Fruit fly (Drosophila melanogaster) whole organism, embryonic: ENCODE measurements around the gene Bcat.

Source experiments
- Aef1 ChIP-seq: fragments of 200-800 bp; sonication (Bioruptor generic); IDR thresholded peaks from 3 replicates; pipeline ENCODE4 v1.3.6; 2022; ENCODE audit warnings: missing biosample characterization, missing genetic modification characterization
- BEAF-32 ChIP-seq: fragments of 200-800 bp; sonication (Bioruptor generic); optimal IDR thresholded peaks from 3 replicates; lab custom pipeline; 2017; ENCODE audit warnings: missing biosample characterization, missing genetic modification characterization, mild to moderate bottlenecking, moderate library complexity, missing genetic modification reagents
- Bteb2 ChIP-seq: fragments of 200-800 bp; sonication (Bioruptor generic); optimal IDR thresholded peaks from 2 replicates; lab custom pipeline; 2016; ENCODE audit warnings: missing biosample characterization, missing genetic modification characterization
- CG10654 ChIP-seq: fragments of 200-800 bp; sonication (Bioruptor generic); optimal IDR thresholded peaks from 2 replicates; lab custom pipeline; 2016; ENCODE audit warnings: missing biosample characterization, missing genetic modification characterization
- CG11085 ChIP-seq: fragments of 200-800 bp; sonication (Bioruptor generic); IDR thresholded peaks from 2 replicates; pipeline ENCODE4 v1.3.6; 2022; ENCODE audit warnings: missing biosample characterization, missing genetic modification characterization
- CG11247 ChIP-seq: fragments of 200-800 bp; sonication (Bioruptor generic); IDR thresholded peaks from 2 replicates; pipeline ENCODE4 v1.3.6; 2022; ENCODE audit warnings: missing biosample characterization, missing genetic modification characterization
- CG11456 ChIP-seq: fragments of 200-800 bp; sonication (Bioruptor generic); IDR thresholded peaks from 3 replicates; pipeline ENCODE4 v1.3.6; 2022; ENCODE audit warnings: missing biosample characterization, missing genetic modification characterization
- CG12744 ChIP-seq: fragments of 200-800 bp; sonication (Bioruptor generic); optimal IDR thresholded peaks from 2 replicates; lab custom pipeline; 2016; ENCODE audit warnings: missing biosample characterization, missing genetic modification characterization
- CG13424 ChIP-seq: fragments of 200-800 bp; sonication (Bioruptor generic); optimal IDR thresholded peaks from 2 replicates; lab custom pipeline; 2019; ENCODE audit warnings: missing biosample characterization, mild to moderate bottlenecking, missing genetic modification characterization, moderate library complexity
- CG15601 ChIP-seq: fragments of 200-800 bp; sonication (Bioruptor generic); optimal IDR thresholded peaks from 3 replicates; lab custom pipeline; 2019; ENCODE audit warnings: missing biosample characterization, mild to moderate bottlenecking, missing genetic modification characterization, moderate library complexity
- CG16815 ChIP-seq: fragments of 200-800 bp; sonication (Bioruptor generic); optimal IDR thresholded peaks from 3 replicates; lab custom pipeline; 2017; ENCODE audit warnings: missing biosample characterization, mild to moderate bottlenecking, missing genetic modification characterization
- CG17359 ChIP-seq: fragments of 200-800 bp; sonication (Bioruptor generic); optimal IDR thresholded peaks from 3 replicates; lab custom pipeline; 2018; ENCODE audit warnings: missing biosample characterization, mild to moderate bottlenecking, missing genetic modification characterization, moderate library complexity
- CG18476 ChIP-seq: fragments of 200-800 bp; sonication (Bioruptor generic); optimal IDR thresholded peaks from 2 replicates; lab custom pipeline; 2016; ENCODE audit warnings: missing biosample characterization, mild to moderate bottlenecking, missing genetic modification characterization
- CG18764 ChIP-seq: fragments of 200-800 bp; sonication (Bioruptor generic); optimal IDR thresholded peaks from 3 replicates; lab custom pipeline; 2016; ENCODE audit warnings: missing biosample characterization, missing genetic modification characterization
- CG30020 ChIP-seq: fragments of 200-800 bp; optimal IDR thresholded peaks from 2 replicates; lab custom pipeline; 2019; ENCODE audit warnings: missing biosample characterization, mild to moderate bottlenecking, missing genetic modification characterization, moderate library complexity
- CG3163 ChIP-seq: fragments of 200-800 bp; sonication (Bioruptor generic); optimal IDR thresholded peaks from 3 replicates; lab custom pipeline; 2016; ENCODE audit warnings: missing biosample characterization, missing genetic modification characterization
- CG3407 ChIP-seq: fragments of 200-800 bp; sonication (Bioruptor generic); optimal IDR thresholded peaks from 2 replicates; lab custom pipeline; 2018; ENCODE audit warnings: missing biosample characterization, mild to moderate bottlenecking, missing genetic modification characterization
- CG42726 ChIP-seq: fragments of 200-800 bp; sonication (Bioruptor generic); IDR thresholded peaks from 2 replicates; pipeline ENCODE4 v1.3.6; 2022; ENCODE audit warnings: missing biosample characterization, missing genetic modification characterization; ENCODE audit not compliant: partially characterized antibody
- CG4360 ChIP-seq: fragments of 200-800 bp; sonication (Bioruptor generic); IDR thresholded peaks from 2 replicates; pipeline ENCODE4 v1.3.6; 2022; ENCODE audit warnings: missing biosample characterization, missing genetic modification characterization
- CG4730 ChIP-seq: fragments of 200-800 bp; sonication (Bioruptor generic); IDR thresholded peaks from 2 replicates; pipeline ENCODE4 v1.3.6; 2022; ENCODE audit warnings: missing biosample characterization, missing genetic modification characterization
- CG6765 ChIP-seq: fragments of 200-800 bp; sonication (Bioruptor generic); optimal IDR thresholded peaks from 3 replicates; lab custom pipeline; 2017; ENCODE audit warnings: missing biosample characterization, mild to moderate bottlenecking, missing genetic modification characterization
- CG6813 ChIP-seq: fragments of 200-800 bp; sonication (Bioruptor generic); optimal IDR thresholded peaks from 2 replicates; lab custom pipeline; 2017; ENCODE audit warnings: missing biosample characterization, missing genetic modification characterization, mild to moderate bottlenecking, moderate library complexity, missing genetic modification reagents
- CG7928 ChIP-seq: fragments of 200-800 bp; sonication (Bioruptor generic); optimal IDR thresholded peaks from 2 replicates; lab custom pipeline; 2017; ENCODE audit warnings: missing biosample characterization, mild to moderate bottlenecking, missing genetic modification characterization
- CG8089 ChIP-seq: fragments of 200-800 bp; sonication (Bioruptor generic); optimal IDR thresholded peaks from 3 replicates; lab custom pipeline; 2016; ENCODE audit warnings: missing biosample characterization, missing genetic modification characterization
- CG9932 ChIP-seq: fragments of 200-800 bp; sonication (Bioruptor generic); IDR thresholded peaks from 2 replicates; pipeline ENCODE4 v1.3.6; 2022; ENCODE audit warnings: missing biosample characterization, missing genetic modification characterization
- Dll ChIP-seq: fragments of 200-800 bp; sonication (Bioruptor generic); IDR thresholded peaks from 4 replicates; pipeline ENCODE4 v1.3.6; 2022; ENCODE audit warnings: missing biosample characterization, missing genetic modification characterization; ENCODE audit not compliant: partially characterized antibody
- E2f1 ChIP-seq: fragments of 200-800 bp; sonication (Bioruptor generic); IDR thresholded peaks from 2 replicates; pipeline ENCODE4 v1.3.6; 2022; ENCODE audit warnings: missing biosample characterization, missing genetic modification characterization
- HHEX ChIP-seq: fragments of 200-800 bp; sonication (Bioruptor generic); optimal IDR thresholded peaks from 3 replicates; lab custom pipeline; 2017; ENCODE audit warnings: missing biosample characterization, mild to moderate bottlenecking, missing genetic modification characterization, missing genetic modification reagents
- Mad ChIP-seq: fragments of 200-800 bp; sonication (Bioruptor generic); optimal IDR thresholded peaks from 2 replicates; lab custom pipeline; 2016; ENCODE audit warnings: missing biosample characterization, missing genetic modification characterization
- Mes4 ChIP-seq: fragments of 200-800 bp; sonication (Bioruptor generic); optimal IDR thresholded peaks from 2 replicates; lab custom pipeline; 2016; ENCODE audit warnings: missing biosample characterization, missing genetic modification characterization
- NK7.1 ChIP-seq: fragments of 200-800 bp; sonication (Bioruptor generic); optimal IDR thresholded peaks from 3 replicates; lab custom pipeline; 2016; ENCODE audit warnings: missing biosample characterization, missing genetic modification characterization
- Oaz ChIP-seq: fragments of 200-800 bp; sonication (Bioruptor generic); IDR thresholded peaks from 2 replicates; pipeline ENCODE4 v1.3.6; 2022; ENCODE audit warnings: missing biosample characterization, missing genetic modification characterization
- Sry-β ChIP-seq: fragments of 200-800 bp; sonication (Bioruptor generic); optimal IDR thresholded peaks from 2 replicates; lab custom pipeline; 2018; ENCODE audit warnings: missing biosample characterization, mild to moderate bottlenecking, missing genetic modification characterization, moderate library complexity
- TFAM ChIP-seq: fragments of 200-800 bp; sonication (Bioruptor generic); optimal IDR thresholded peaks from 2 replicates; lab custom pipeline; 2017; ENCODE audit warnings: missing biosample characterization, missing genetic modification characterization, inconsistent platforms
- Xbp1 ChIP-seq: fragments of 200-800 bp; sonication (Bioruptor generic); optimal IDR thresholded peaks from 3 replicates; lab custom pipeline; 2016; ENCODE audit warnings: missing biosample characterization, mild to moderate bottlenecking, missing genetic modification characterization
- aop ChIP-seq: fragments of 200-800 bp; sonication (Bioruptor generic); IDR thresholded peaks from 2 replicates; pipeline ENCODE4 v1.3.6; 2022; ENCODE audit warnings: missing biosample characterization, missing genetic modification characterization
- az2 ChIP-seq: fragments of 200-800 bp; sonication (Bioruptor generic); optimal IDR thresholded peaks from 3 replicates; lab custom pipeline; 2016; ENCODE audit warnings: missing biosample characterization, missing genetic modification characterization
- dpn ChIP-seq, 2 experiments: fragments of 200-800 bp; sonication (Bioruptor generic); optimal IDR thresholded peaks; 3 replicates each; lab custom pipeline; 2016; ENCODE audit warnings: missing biosample characterization in 2 of 2, missing genetic modification characterization in 2 of 2
- dysf ChIP-seq: fragments of 200-800 bp; sonication (Bioruptor generic); IDR thresholded peaks from 3 replicates; pipeline ENCODE4 v1.3.6; 2022; ENCODE audit warnings: missing biosample characterization, missing genetic modification characterization
- esg ChIP-seq: fragments of 200-800 bp; sonication (Bioruptor generic); conservative IDR thresholded peaks from 2 replicates; pipeline ENCODE4 v1.3.6; 2022; ENCODE audit warnings: missing biosample characterization, missing genetic modification characterization
- exex ChIP-seq: fragments of 200-800 bp; sonication (Bioruptor generic); optimal IDR thresholded peaks from 4 replicates; lab custom pipeline; 2018; ENCODE audit warnings: missing biosample characterization, mild to moderate bottlenecking, missing genetic modification characterization, moderate library complexity
- gem ChIP-seq: fragments of 200-800 bp; sonication (Bioruptor generic); optimal IDR thresholded peaks from 2 replicates; lab custom pipeline; 2019; ENCODE audit warnings: missing biosample characterization, mild to moderate bottlenecking, missing genetic modification characterization, moderate library complexity
- gsb ChIP-seq: fragments of 200-800 bp; sonication (Bioruptor generic); IDR thresholded peaks from 2 replicates; pipeline ENCODE4 v1.3.6; 2022; ENCODE audit warnings: missing biosample characterization, missing genetic modification characterization
- ham ChIP-seq: fragments of 200-800 bp; sonication (Bioruptor generic); IDR thresholded peaks from 2 replicates; pipeline ENCODE4 v1.3.6; 2022; ENCODE audit warnings: missing biosample characterization, missing genetic modification characterization
- mam ChIP-seq: fragments of 200-800 bp; sonication (Bioruptor generic); optimal IDR thresholded peaks from 3 replicates; lab custom pipeline; 2016; ENCODE audit warnings: missing biosample characterization, missing genetic modification characterization
- phol ChIP-seq: fragments of 200-800 bp; sonication (Bioruptor generic); optimal IDR thresholded peaks from 3 replicates; lab custom pipeline; 2018; ENCODE audit warnings: missing biosample characterization, mild to moderate bottlenecking, missing genetic modification characterization, moderate library complexity
- prd ChIP-seq, 3 experiments: fragments of >200 bp in 2 of 3; fragments of 200-800 bp in 1 of 3; sonication (Bioruptor generic) in 1 of 3; optimal IDR thresholded peaks in 2 of 3; IDR thresholded peaks in 1 of 3; 2 replicates in 2 of 3; 3 replicates in 1 of 3; pipeline versions ENCODE4 v1.3.6 to Lab custom; 2017 to 2022; ENCODE audit warnings: missing biosample characterization in 1 of 3, missing genetic modification characterization in 1 of 3
- sens ChIP-seq: fragments of 200-800 bp; sonication (Bioruptor generic); peaks from one replicate; lab custom pipeline; 2016; ENCODE audit warnings: missing biosample characterization, missing genetic modification characterization
- tll ChIP-seq, 2 experiments: fragments of 200-800 bp in 1 of 2; fragments of >200 bp in 1 of 2; sonication (Bioruptor generic) in 1 of 2; optimal IDR thresholded peaks; 2 replicates each; lab custom pipeline; 2017 to 2019; ENCODE audit warnings: missing biosample characterization in 2 of 2, missing genetic modification characterization in 2 of 2, mild to moderate bottlenecking in 1 of 2, moderate library complexity in 1 of 2
- twi ChIP-seq: fragments of 200-800 bp; optimal IDR thresholded peaks from 2 replicates; lab custom pipeline; 2019; ENCODE audit warnings: missing biosample characterization, mild to moderate bottlenecking, missing genetic modification characterization, moderate library complexity
- yki ChIP-seq: fragments of >200 bp; optimal IDR thresholded peaks from 3 replicates; lab custom pipeline; 2018
- zfh1 ChIP-seq: fragments of 200-800 bp; sonication (Bioruptor generic); IDR thresholded peaks from 3 replicates; pipeline ENCODE4 v1.3.6; 2022; ENCODE audit warnings: missing biosample characterization, missing genetic modification characterization

Gene Bcat

DNA sequence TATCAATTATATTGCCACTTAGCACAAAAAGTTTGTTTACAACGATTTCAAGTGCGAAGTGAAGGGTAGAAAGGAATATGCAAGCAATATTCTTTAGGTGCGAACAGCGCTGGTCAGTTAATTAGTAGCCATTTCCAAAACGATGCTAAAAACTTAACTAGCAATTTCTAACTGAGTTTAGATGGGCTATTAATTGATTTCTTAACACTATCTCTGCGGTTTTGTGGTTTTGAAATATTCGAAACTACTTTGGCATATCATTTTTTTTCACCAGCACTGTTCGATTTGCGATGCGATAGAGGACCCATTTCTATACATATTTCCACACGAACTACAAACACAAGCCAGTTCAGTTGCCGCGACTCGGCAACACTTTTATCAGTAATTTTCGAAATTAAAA, 20.2 kb upstream of the Bcat start (continued):
- TF ChIP-seq CG6813 (GFP tag; lab: Kevin White, UChicago): no peak
- TF ChIP-seq CG8089 (GFP tag; lab: Kevin White, UChicago): no peak
- no peak for TF ChIP-seq CG7928
- no peak for TF ChIP-seq CG16815 (GFP tag; lab: Kevin White, UChicago)
- no peak for TF ChIP-seq Xbp1 (GFP tag; lab: Kevin White, UChicago)
- peak; percentile 17; the same call in 1 of the 2 replicates for TF ChIP-seq E2f1 (GFP tag; lab: Robert Waterston, UW)
- peak; percentile 63 for TF ChIP-seq sens
- TF ChIP-seq CG18764 (GFP tag; lab: Kevin White, UChicago): no peak
- TF ChIP-seq CG11247 (GFP tag; lab: Robert Waterston, UW): no peak
- TF ChIP-seq Sry-β (GFP tag; lab: Kevin White, UChicago): no peak
- no peak for TF ChIP-seq CG15601 (tag; lab: Kevin White, UChicago)
- TF ChIP-seq twi (tag; lab: Kevin White, UChicago): no peak
- TF ChIP-seq gsb (GFP tag; lab: Robert Waterston, UW): no peak
- no peak for TF ChIP-seq CG6765 (GFP tag; lab: Kevin White, UChicago)
- no peak for TF ChIP-seq esg (GFP tag; lab: Robert Waterston, UW)
- TF ChIP-seq CG11456: 0 out of 3 replicates have a peak, but pooled peaks have one; percentile 43
- TF ChIP-seq CG3407: no peak
- no peak for TF ChIP-seq CG9932
- TF ChIP-seq tll (GFP tag; optimal IDR thresholded peaks at IDR 0.05; lab: Kevin White, UChicago): no peak
- no peak for TF ChIP-seq CG11085 (GFP tag; lab: Robert Waterston, UW)
- TF ChIP-seq Oaz (GFP tag; lab: Robert Waterston, UW): no peak
- TF ChIP-seq Mad (GFP tag; lab: Kevin White, UChicago): no peak
- TF ChIP-seq ham: no peak
- TF ChIP-seq CG4730 (GFP tag; lab: Robert Waterston, UW): no peak
- no peak for TF ChIP-seq CG4360 (GFP tag; lab: Robert Waterston, UW)
- TF ChIP-seq prd (optimal IDR thresholded peaks at IDR 0.05; lab: Kevin White, UChicago): no peak
- 0 out of 3 replicates have a peak, but pooled peaks have one; percentile 14 for TF ChIP-seq prd (GFP tag; IDR thresholded peaks at IDR 0.05; lab: Robert Waterston, UW)
- no peak for TF ChIP-seq zfh1 (GFP tag; lab: Robert Waterston, UW)
- TF ChIP-seq CG12744 (GFP tag; lab: Kevin White, UChicago): no peak
- TF ChIP-seq az2 (GFP tag; lab: Kevin White, UChicago): no peak
- TF ChIP-seq BEAF-32: no peak
- TF ChIP-seq CG3163 (GFP tag; lab: Kevin White, UChicago): no peak
- TF ChIP-seq CG10654 (GFP tag; lab: Kevin White, UChicago): no peak
- no peak for TF ChIP-seq yki (lab: Kevin White, UChicago)
- TF ChIP-seq dysf (GFP tag; lab: Robert Waterston, UW): no peak
- no peak for TF ChIP-seq Aef1 (GFP tag; lab: Robert Waterston, UW)
- no peak for TF ChIP-seq CG30020 (tag; lab: Kevin White, UChicago)
- no peak for TF ChIP-seq CG42726 (GFP tag; lab: Robert Waterston, UW)
- TF ChIP-seq dpn (GFP tag; optimal IDR thresholded peaks at IDR 0.05; lab: Kevin White, UChicago): no peak
- no peak for TF ChIP-seq TFAM (GFP tag; lab: Kevin White, UChicago)
- TF ChIP-seq NK7.1: no peak
- no peak for TF ChIP-seq CG13424 (tag; lab: Kevin White, UChicago)
- no peak for TF ChIP-seq CG18476 (GFP tag; lab: Kevin White, UChicago)
- peak; percentile 47 for TF ChIP-seq gem (tag; lab: Kevin White, UChicago)
- peak; percentile 29 for TF ChIP-seq mam (GFP tag; lab: Kevin White, UChicago)
- no peak for TF ChIP-seq aop
- TF ChIP-seq phol (tag; lab: Kevin White, UChicago): no peak
- TF ChIP-seq exex (tag; lab: Kevin White, UChicago): peak; percentile 69
- no peak for TF ChIP-seq Mes4 (GFP tag; lab: Kevin White, UChicago)
- TF ChIP-seq HHEX (GFP tag; lab: Kevin White, UChicago): peak; percentile 27
- TF ChIP-seq Bteb2: peak; percentile 18
- TF ChIP-seq CG17359 (tag; lab: Kevin White, UChicago): no peak
- no peak for TF ChIP-seq Dll (GFP tag; lab: Robert Waterston, UW)
